Fruit fly (Drosophila melanogaster): ENCODE data around the gene Ndc80.
A peak's percentile ranks its signal among the peaks of the same experiment; 100 is the strongest.

The Ndc80 gene

DNA sequence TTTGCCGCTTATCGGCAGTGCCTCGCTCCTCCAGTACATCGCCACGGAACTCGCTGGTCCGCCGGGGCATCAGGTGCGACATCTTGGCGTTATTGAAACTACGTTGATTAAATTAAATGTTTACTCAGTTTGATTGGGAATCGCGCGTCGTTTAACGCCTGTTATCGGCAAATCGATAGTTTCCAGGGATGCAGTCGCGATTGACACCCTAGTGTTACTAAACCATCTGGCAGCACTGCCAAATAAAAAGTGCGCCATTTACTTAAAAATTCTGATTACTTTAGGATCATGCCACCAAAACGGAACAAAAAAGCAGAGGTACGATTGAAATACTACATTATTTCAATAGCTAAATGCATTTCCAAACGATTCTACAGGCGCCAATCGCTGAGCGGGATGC is at the start of gene Ndc80, which contains the start of gene BthD:
Gene Ndc80 (minus strand): TSS at position 179 of the 400 bp plus-strand sequence.
Gene BthD (plus strand): TSS at position 248 of the 400 bp plus-strand sequence.
- TF ChIP-seq CG6808 (GFP tag; optimal IDR thresholded peaks at IDR 0.05) (no peak), fkh (GFP tag; optimal IDR thresholded peaks at IDR 0.05) (peak; percentile 88)

DNA sequence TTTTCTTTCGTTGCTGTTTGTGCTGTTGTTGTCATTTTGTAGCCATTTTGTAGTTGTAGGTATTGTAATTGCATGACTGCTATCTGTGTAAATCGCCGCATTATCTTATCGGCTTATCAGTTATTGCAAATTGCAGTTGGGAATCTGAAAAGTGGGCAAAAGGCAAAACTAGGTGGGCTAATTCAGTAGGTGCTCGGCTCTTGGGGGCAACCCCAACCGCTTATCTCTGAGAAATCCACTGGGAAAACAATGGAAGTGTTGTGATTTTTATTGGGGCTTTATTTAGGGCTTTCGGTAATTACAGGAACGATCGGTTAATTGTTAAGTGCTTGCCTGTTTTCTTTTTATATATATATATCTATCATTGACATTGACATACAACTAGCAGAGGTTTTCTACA is 39.3 kb upstream of the Ndc80 start:
- TF ChIP-seq Eip78C (GFP tag) (peak; percentile 23), CG4318 (GFP tag; optimal IDR thresholded peaks at IDR 0.05) (no peak)

DNA sequence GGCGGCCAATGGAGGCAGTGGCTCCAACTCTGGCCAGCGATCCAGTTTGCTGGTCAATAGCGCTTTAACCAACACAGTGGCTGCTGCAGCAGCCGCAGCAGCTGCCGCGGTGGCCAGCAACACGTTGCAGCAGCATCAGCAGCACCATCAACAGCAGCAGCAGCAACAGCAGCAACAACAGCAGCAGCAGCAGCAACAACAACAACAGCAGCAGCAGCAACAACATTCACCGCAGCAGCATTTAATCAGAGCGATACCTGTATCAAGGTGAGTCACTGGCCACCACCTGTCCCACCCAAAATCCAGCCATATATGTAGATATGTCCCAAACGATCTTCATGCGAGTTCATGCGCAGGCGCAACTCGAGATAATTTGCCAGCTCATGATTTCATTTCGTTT is 37.9 kb upstream of the Ndc80 start:
- TF ChIP-seq CG10669 (GFP tag; optimal IDR thresholded peaks at IDR 0.05) (no peak), CG1621 (tag; optimal IDR thresholded peaks at IDR 0.05) (no peak), CG32006 (GFP tag; optimal IDR thresholded peaks at IDR 0.05) (no peak), Eip78C (GFP tag) (no peak), Hr38 (GFP tag; optimal IDR thresholded peaks at IDR 0.05) (no peak), CG4318 (GFP tag; optimal IDR thresholded peaks at IDR 0.05) (no peak), topi (GFP tag; optimal IDR thresholded peaks at IDR 0.05) (no peak), svp (GFP tag) (no peak), eg (GFP tag; IDR thresholded peaks at IDR 0.05) (no peak), pdm3 (GFP tag; optimal IDR thresholded peaks at IDR 0.05) (no peak), Sox14 (GFP tag; optimal IDR thresholded peaks at IDR 0.05) (no peak), Smox (GFP tag; optimal IDR thresholded peaks at IDR 0.05) (no peak), CG11902 (GFP tag; optimal IDR thresholded peaks at IDR 0.05) (no peak), CG31627 (GFP tag; optimal IDR thresholded peaks at IDR 0.05) (no peak), CG10631 (GFP tag; optimal IDR thresholded peaks at IDR 0.05) (no peak), Eip93F (GFP tag; optimal IDR thresholded peaks at IDR 0.05) (no peak)

DNA sequence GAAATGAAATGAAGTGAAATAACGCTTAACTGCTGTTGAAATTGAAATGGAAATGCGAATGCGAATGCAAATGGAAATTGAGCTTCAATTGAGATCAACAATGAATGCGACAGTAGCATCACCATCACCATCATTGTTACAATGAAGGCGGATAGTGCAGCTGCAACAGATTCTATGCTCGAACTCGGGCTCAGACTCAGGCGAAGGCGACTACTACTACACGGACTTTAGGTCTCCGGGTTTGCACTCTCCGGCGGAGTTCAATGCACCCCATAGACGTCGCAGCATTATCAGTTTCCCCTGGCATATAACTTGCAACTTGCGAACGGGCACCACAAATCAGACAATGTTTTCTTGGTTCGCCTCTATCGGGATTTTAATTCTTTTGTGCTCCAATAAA is 37.0 kb upstream of the Ndc80 start:
- TF ChIP-seq svp (GFP tag), result peak; percentile 60
- TF ChIP-seq CG6276 (GFP tag; optimal IDR thresholded peaks at IDR 0.05), result peak; percentile 51
- TF ChIP-seq Sox102F (GFP tag; optimal IDR thresholded peaks at IDR 0.05), result no peak
- no peak for TF ChIP-seq Ets96B (tag; optimal IDR thresholded peaks at IDR 0.05)
- TF ChIP-seq CG11762 (GFP tag; optimal IDR thresholded peaks at IDR 0.05; ENCODE audit: insufficient read depth), result no peak

DNA sequence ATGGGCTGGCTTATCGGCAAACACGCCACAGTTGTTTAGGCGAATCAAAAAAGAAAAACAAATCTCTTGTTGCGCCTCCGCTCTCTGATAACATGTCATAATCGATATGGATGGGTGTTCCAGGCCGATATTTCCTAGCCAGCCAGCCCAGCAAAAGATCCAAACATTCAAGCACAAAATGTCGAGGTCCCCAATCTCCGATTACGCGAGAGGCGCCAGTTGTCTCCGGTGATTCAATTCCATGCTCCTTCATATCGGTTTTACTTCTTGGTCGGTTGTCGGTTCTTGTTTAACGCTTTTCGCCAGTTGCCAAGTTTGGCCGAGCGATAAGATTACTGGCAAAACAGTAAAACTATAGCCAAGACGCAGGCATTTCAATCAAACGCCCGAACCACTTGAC is 34.3 kb upstream of the Ndc80 start:
- TF ChIP-seq CG10631 (GFP tag; optimal IDR thresholded peaks at IDR 0.05), result no peak
- no peak for TF ChIP-seq cyc (GFP tag; optimal IDR thresholded peaks at IDR 0.05)
- TF ChIP-seq Sox15 (GFP tag; optimal IDR thresholded peaks at IDR 0.05), result no peak
- no peak for TF ChIP-seq net (GFP tag; optimal IDR thresholded peaks at IDR 0.05)
- no peak for TF ChIP-seq salr (GFP tag; optimal IDR thresholded peaks at IDR 0.05)
- TF ChIP-seq CG6808 (GFP tag; optimal IDR thresholded peaks at IDR 0.05), result no peak
- TF ChIP-seq CG3032 (tag; optimal IDR thresholded peaks at IDR 0.05), result no peak
- TF ChIP-seq fd59A (GFP tag; optimal IDR thresholded peaks at IDR 0.05), result no peak

DNA sequence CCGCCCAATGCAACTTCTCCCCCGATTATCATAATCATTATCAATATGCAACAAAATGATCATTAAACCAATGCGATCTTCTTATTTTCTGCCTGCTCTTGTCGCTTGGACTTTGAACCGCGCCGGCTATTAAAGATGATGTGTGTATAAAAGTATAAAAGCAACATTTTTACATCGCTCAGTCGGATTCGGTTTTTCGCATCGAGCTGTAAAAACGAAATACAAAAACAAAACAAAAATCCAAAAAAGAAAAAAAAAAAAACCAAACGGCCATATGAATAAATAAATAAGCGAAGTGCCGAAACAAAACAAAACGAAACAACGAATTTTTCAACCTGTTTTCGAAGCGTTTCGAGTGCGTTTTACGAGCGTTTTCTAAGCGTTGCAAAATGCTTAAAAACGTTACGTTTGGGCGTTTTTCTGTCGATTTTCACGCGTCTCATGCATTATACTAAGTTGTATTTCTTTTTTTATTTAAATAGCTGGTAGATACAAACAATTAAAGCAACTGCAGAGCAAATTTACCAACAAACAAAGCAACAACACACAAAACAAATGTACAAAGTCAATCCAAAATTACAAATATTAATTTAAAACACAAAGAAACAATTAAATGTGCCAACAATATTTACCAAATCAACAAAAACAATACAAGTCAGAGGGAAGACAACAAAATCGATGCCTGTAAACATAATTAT is 33.0 kb upstream of the Ndc80 start:
- TF ChIP-seq pdm3 (GFP tag; optimal IDR thresholded peaks at IDR 0.05) (peak; percentile 8), CG3032 (tag; optimal IDR thresholded peaks at IDR 0.05) (peak; percentile 15), eg (GFP tag; IDR thresholded peaks at IDR 0.05) (peak; percentile 50; the same call in 2 of the 3 replicates), CG8119 (GFP tag; IDR thresholded peaks at IDR 0.05) (0 out of 3 replicates have a peak, but pooled peaks have one; percentile 47), salr (GFP tag; optimal IDR thresholded peaks at IDR 0.05) (peak in 1 of 2 experiments; percentile 0), fd59A (GFP tag; optimal IDR thresholded peaks at IDR 0.05) (no peak), CG11294 (GFP tag; IDR thresholded peaks at IDR 0.05) (no peak), dsx (GFP tag; optimal IDR thresholded peaks at IDR 0.05; ENCODE audit: poor library complexity, severe bottlenecking) (peak; percentile 57), CG4318 (GFP tag; optimal IDR thresholded peaks at IDR 0.05) (no peak), Hr39 (GFP tag; optimal IDR thresholded peaks at IDR 0.05) (no peak), fkh (GFP tag; optimal IDR thresholded peaks at IDR 0.05) (peak; percentile 51), CG6276 (GFP tag; optimal IDR thresholded peaks at IDR 0.05) (peak; percentile 62), CG7368 (GFP tag; optimal IDR thresholded peaks at IDR 0.05) (no peak), CG6854 (GFP tag; optimal IDR thresholded peaks at IDR 0.05) (peak; percentile 81), Eip93F (GFP tag; optimal IDR thresholded peaks at IDR 0.05) (peak; percentile 71), topi (GFP tag; optimal IDR thresholded peaks at IDR 0.05) (peak; percentile 30), CG6808 (GFP tag; optimal IDR thresholded peaks at IDR 0.05) (peak; percentile 83), CG8632 (GFP tag; optimal IDR thresholded peaks at IDR 0.05) (peak; percentile 33), CG3919 (GFP tag; optimal IDR thresholded peaks at IDR 0.05) (peak; percentile 14), CG34406 (GFP tag; optimal IDR thresholded peaks at IDR 0.05) (peak; percentile 55), Ets21C (GFP tag; optimal IDR thresholded peaks at IDR 0.05) (no peak), Smox (GFP tag; optimal IDR thresholded peaks at IDR 0.05) (no peak), Lpt (GFP tag; optimal IDR thresholded peaks at IDR 0.05) (peak; percentile 0), Ets96B (tag; optimal IDR thresholded peaks at IDR 0.05) (peak; percentile 32), net (GFP tag; optimal IDR thresholded peaks at IDR 0.05) (peak; percentile 44)
